Worm (Caenorhabditis elegans) whole organism, mixed stage, embryonic: ENCODE results near the gene F26F12.5.

Source experiments
- M03D4.4 ChIP-seq: sonication (generic microtip); optimal IDR thresholded peaks from 2 replicates; lab custom pipeline; 2017; ENCODE audit warnings: mild to moderate bottlenecking, missing genetic modification characterization, missing compliant biosample characterization
- bed-3 ChIP-seq: fragments of 200-800 bp; sonication (Bioruptor generic); optimal IDR thresholded peaks from 3 replicates; lab custom pipeline; 2018; ENCODE audit warnings: mild to moderate bottlenecking, missing genetic modification characterization, moderate library complexity, missing compliant biosample characterization
- blmp-1 ChIP-seq: fragments of 150-350 bp; optimal IDR thresholded peaks from 2 replicates; lab custom pipeline; 2014; ENCODE audit warnings: missing biosample characterization, missing genetic modification characterization
- ceh-39 ChIP-seq: fragments of 150-350 bp; optimal IDR thresholded peaks from 2 replicates; lab custom pipeline; 2014; ENCODE audit warnings: missing biosample characterization, missing genetic modification characterization
- ceh-43 ChIP-seq: fragments of 200-800 bp; sonication (Bioruptor generic); optimal IDR thresholded peaks from 2 replicates; lab custom pipeline; 2018; ENCODE audit warnings: mild to moderate bottlenecking, missing genetic modification characterization, moderate library complexity, missing compliant biosample characterization
- ces-1 ChIP-seq: fragments of 150-350 bp; optimal IDR thresholded peaks from 2 replicates; lab custom pipeline; 2014; ENCODE audit warnings: missing biosample characterization, missing genetic modification reagents, missing genetic modification characterization
- cnd-1 ChIP-seq: fragments of 200-800 bp; sonication (Bioruptor generic); optimal IDR thresholded peaks from 2 replicates; lab custom pipeline; 2018; ENCODE audit warnings: mild to moderate bottlenecking, missing genetic modification characterization, missing compliant biosample characterization
- elt-3 ChIP-seq: fragments of 150-350 bp; optimal IDR thresholded peaks from 2 replicates; lab custom pipeline; 2014; ENCODE audit warnings: missing biosample characterization, missing genetic modification characterization
- flh-1 ChIP-seq: fragments of 200-800 bp; sonication (Bioruptor generic); optimal IDR thresholded peaks from 2 replicates; lab custom pipeline; 2018; ENCODE audit warnings: mild to moderate bottlenecking, missing genetic modification characterization, moderate library complexity, missing compliant biosample characterization
- ham-2 ChIP-seq: fragments of 200-800 bp; sonication (Bioruptor generic); optimal IDR thresholded peaks from 2 replicates; lab custom pipeline; 2018; ENCODE audit warnings: mild to moderate bottlenecking, missing genetic modification characterization, missing compliant biosample characterization
- hlh-1 ChIP-seq: fragments of 150-350 bp; optimal IDR thresholded peaks from 2 replicates; lab custom pipeline; 2014; ENCODE audit warnings: missing biosample characterization, missing genetic modification reagents, missing genetic modification characterization
- lin-13 ChIP-seq: fragments of 150-350 bp; optimal IDR thresholded peaks from 2 replicates; lab custom pipeline; 2014; ENCODE audit warnings: missing biosample characterization, missing genetic modification characterization
- lin-32 ChIP-seq: fragments of 200-800 bp; sonication (Bioruptor generic); optimal IDR thresholded peaks from 2 replicates; lab custom pipeline; 2018; ENCODE audit warnings: mild to moderate bottlenecking, missing genetic modification characterization, missing compliant biosample characterization
- lsy-2 ChIP-seq: fragments of 150-350 bp; optimal IDR thresholded peaks from 2 replicates; lab custom pipeline; 2014; ENCODE audit warnings: missing biosample characterization, missing genetic modification characterization
- mab-5 ChIP-seq: fragments of 150-350 bp; optimal IDR thresholded peaks from 2 replicates; lab custom pipeline; 2014; ENCODE audit warnings: missing biosample characterization, missing genetic modification characterization
- mep-1 ChIP-seq: fragments of 150-350 bp; optimal IDR thresholded peaks from 2 replicates; lab custom pipeline; 2017; ENCODE audit warnings: missing biosample characterization, missing genetic modification reagents, missing genetic modification characterization, inconsistent platforms
- mls-2 ChIP-seq: sonication (generic microtip); optimal IDR thresholded peaks from 2 replicates; lab custom pipeline; 2016; ENCODE audit warnings: mild to moderate bottlenecking, missing genetic modification characterization, moderate library complexity, missing compliant biosample characterization
- nhr-12 ChIP-seq: fragments of 150-350 bp; optimal IDR thresholded peaks from 2 replicates; lab custom pipeline; 2014; ENCODE audit warnings: missing biosample characterization, missing genetic modification characterization
- nhr-2 ChIP-seq: fragments of 150-350 bp; optimal IDR thresholded peaks from 2 replicates; lab custom pipeline; 2014; ENCODE audit warnings: missing biosample characterization, missing genetic modification characterization
- nhr-237 ChIP-seq: fragments of 150-350 bp; optimal IDR thresholded peaks from 2 replicates; lab custom pipeline; 2014; ENCODE audit warnings: missing biosample characterization, missing genetic modification characterization
- nhr-28 ChIP-seq: fragments of 150-350 bp; optimal IDR thresholded peaks from 2 replicates; lab custom pipeline; 2014; ENCODE audit warnings: missing biosample characterization, missing genetic modification characterization
- nhr-76 ChIP-seq: sonication (generic microtip); optimal IDR thresholded peaks from 2 replicates; lab custom pipeline; 2017; ENCODE audit warnings: missing biosample characterization, missing genetic modification characterization
- pha-4 ChIP-seq: fragments of 150-350 bp; optimal IDR thresholded peaks from 2 replicates; lab custom pipeline; 2018; ENCODE audit warnings: missing biosample characterization, missing genetic modification reagents, missing genetic modification characterization
- sem-2 ChIP-seq: fragments of 200-800 bp; sonication (Bioruptor generic); optimal IDR thresholded peaks from 2 replicates; lab custom pipeline; 2018; ENCODE audit warnings: mild to moderate bottlenecking, missing genetic modification characterization, missing compliant biosample characterization
- sptf-1 ChIP-seq: sonication (generic microtip); optimal IDR thresholded peaks from 2 replicates; lab custom pipeline; 2017; ENCODE audit warnings: mild to moderate bottlenecking, missing genetic modification characterization, moderate library complexity, missing compliant biosample characterization
- unc-39 ChIP-seq: fragments of 150-350 bp; optimal IDR thresholded peaks from 2 replicates; lab custom pipeline; 2014; ENCODE audit warnings: missing biosample characterization, missing genetic modification characterization
- unc-62 ChIP-seq: fragments of 150-350 bp; optimal IDR thresholded peaks from 2 replicates; lab custom pipeline; 2014; ENCODE audit warnings: missing biosample characterization, missing genetic modification reagents, missing genetic modification characterization
- zip-8 ChIP-seq: fragments of 150-350 bp; optimal IDR thresholded peaks from 2 replicates; lab custom pipeline; 2014; ENCODE audit warnings: missing biosample characterization, missing genetic modification characterization
- ztf-11 ChIP-seq: fragments of 150-350 bp; optimal IDR thresholded peaks from 2 replicates; lab custom pipeline; 2014; ENCODE audit warnings: missing biosample characterization, missing genetic modification characterization

Gene F26F12.5

ce11 chrV:5871759-5872158 lies 6.8 kb upstream of the F26F12.5 start, which contains the start of gene C02G6.2:
Gene C02G6.2, plus strand, starts transcription at chrV:5872059.
- TF ChIP-seq flh-1 (GFP tag; lab: Kevin White, UChicago): no peak
- TF ChIP-seq mep-1: no peak
- TF ChIP-seq sptf-1 (tag; lab: Kevin White, UChicago): no peak
- TF ChIP-seq lin-13 (tag; lab: Kevin White, UChicago): no peak
- no peak for TF ChIP-seq nhr-76 (tag; lab: Kevin White, UChicago)

- TF ChIP-seq pha-4: no peak
- TF ChIP-seq mep-1: no peak
- TF ChIP-seq, all 35 proteins: peak for 0
These were observed 4.2 kb upstream of the F26F12.5 start, which contains the start of gene F26F12.4 for ce11 chrV:5869227-5869626. Gene F26F12.4, minus strand, starts transcription at chrV:5869327.

DNA sequence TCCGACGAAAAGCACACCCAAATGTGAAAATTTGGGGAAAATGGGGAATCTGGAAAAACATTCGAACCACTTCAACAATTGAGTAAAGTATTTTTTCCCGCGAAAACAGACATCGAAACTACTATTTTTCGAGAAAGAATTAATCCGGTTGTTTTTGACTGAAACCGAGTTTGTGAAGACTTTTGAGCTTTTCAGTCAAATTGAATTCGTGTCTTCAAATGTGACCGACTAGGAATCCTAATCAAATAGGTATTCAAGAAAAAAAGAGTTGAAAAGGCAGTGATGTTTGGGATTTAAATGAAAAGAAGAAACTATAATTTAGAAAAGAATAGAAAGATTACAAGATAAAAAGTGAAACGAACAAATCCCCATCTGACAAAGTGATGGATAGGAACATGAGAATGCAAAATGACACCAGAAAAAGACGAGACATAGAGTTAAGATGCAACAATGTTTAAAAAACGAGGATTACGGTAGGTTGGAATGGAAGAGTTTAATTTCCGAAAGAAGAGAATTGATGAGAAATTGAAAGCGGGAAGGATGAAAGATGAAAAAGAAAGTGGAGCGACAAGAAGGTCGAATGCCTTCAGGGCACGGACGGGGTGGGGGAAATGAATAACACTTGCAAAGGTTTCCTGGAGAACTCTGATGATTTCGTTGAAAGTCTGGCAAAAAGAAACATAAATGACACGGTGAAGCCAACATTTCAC lies 2.4 kb downstream of the F26F12.5 start, which contains the start of gene F26F12.8:
TSS of gene F26F12.8 (minus strand) at position 51 of the 710 bp plus-strand sequence.
- no peak for TF ChIP-seq ceh-39 (tag; lab: Kevin White, UChicago)
- no peak for TF ChIP-seq bed-3 (GFP tag; lab: Kevin White, UChicago)
- TF ChIP-seq blmp-1 (tag; lab: Kevin White, UChicago): no peak
- no peak for TF ChIP-seq mls-2 (tag; lab: Kevin White, UChicago)
- TF ChIP-seq cnd-1 (tag; lab: Kevin White, UChicago): no peak
- no peak for TF ChIP-seq M03D4.4
- no peak for TF ChIP-seq nhr-76 (tag; lab: Kevin White, UChicago)
- no peak for TF ChIP-seq nhr-2 (tag; lab: Kevin White, UChicago)
- no peak for TF ChIP-seq hlh-1
- no peak for TF ChIP-seq nhr-237
- TF ChIP-seq ceh-43 (GFP tag; lab: Kevin White, UChicago): no peak
- TF ChIP-seq nhr-12 (tag; lab: Kevin White, UChicago): no peak
- no peak for TF ChIP-seq mab-5
- TF ChIP-seq ham-2 (GFP tag; lab: Kevin White, UChicago): no peak
- TF ChIP-seq ztf-11 (tag; lab: Kevin White, UChicago): no peak
- no peak for TF ChIP-seq elt-3 (tag; lab: Kevin White, UChicago)
- no peak for TF ChIP-seq unc-39

DNA sequence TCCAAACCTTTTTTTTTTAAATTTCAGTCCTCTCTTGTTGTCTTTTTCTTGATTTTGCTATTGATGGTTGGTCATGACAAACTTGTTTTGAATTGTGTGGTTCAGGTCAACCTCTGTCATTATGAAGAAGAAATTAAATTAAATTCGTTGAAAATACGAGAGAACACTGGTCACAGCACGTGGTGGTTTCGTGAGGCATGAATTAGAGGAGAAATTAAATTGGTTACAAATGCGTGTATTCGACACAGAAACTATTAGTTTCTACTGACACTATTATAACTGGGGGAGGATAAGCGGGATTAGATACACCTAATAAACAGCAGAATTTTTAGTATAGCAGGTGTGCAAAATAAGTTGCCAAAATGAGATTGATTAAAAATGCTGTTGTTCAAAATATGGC lies 12.9 kb downstream of the F26F12.5 start:
- peak; percentile 87 for TF ChIP-seq ces-1 (GFP tag; lab: Kevin White, UChicago)
- TF ChIP-seq ceh-39 (tag; lab: Kevin White, UChicago): no peak

DNA sequence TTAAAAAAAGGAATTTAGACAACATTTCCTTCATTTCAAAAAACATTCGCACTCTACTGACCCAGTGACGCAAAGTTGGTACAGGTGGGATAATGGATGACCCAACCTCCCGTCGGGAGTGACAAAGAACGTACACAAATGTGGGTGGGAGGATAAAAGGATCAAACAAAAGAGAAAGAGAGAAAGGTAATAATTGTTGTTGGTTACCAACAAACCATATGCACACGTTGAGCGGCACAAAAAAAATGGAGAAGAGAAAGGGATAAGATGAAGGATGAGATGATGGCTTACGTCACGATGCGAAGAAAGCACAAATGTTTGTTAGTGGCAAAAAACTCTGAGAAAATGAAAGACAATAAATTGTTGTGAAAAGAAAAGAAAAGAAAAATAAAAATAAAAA lies 13.4 kb downstream of the F26F12.5 start:
- TF ChIP-seq nhr-28 (tag; lab: Kevin White, UChicago) (no peak), unc-62 (GFP tag; lab: Kevin White, UChicago) (no peak), lsy-2 (tag; lab: Kevin White, UChicago) (no peak), ham-2 (GFP tag; lab: Kevin White, UChicago) (no peak), elt-3 (tag; lab: Kevin White, UChicago) (no peak), nhr-2 (tag; lab: Kevin White, UChicago) (peak; percentile 84), hlh-1 (no peak), sem-2 (GFP tag; lab: Kevin White, UChicago) (no peak), zip-8 (tag; lab: Kevin White, UChicago) (peak; percentile 40), lin-13 (tag; lab: Kevin White, UChicago) (no peak), nhr-76 (tag; lab: Kevin White, UChicago) (no peak), mep-1 (no peak), M03D4.4 (no peak)

DNA sequence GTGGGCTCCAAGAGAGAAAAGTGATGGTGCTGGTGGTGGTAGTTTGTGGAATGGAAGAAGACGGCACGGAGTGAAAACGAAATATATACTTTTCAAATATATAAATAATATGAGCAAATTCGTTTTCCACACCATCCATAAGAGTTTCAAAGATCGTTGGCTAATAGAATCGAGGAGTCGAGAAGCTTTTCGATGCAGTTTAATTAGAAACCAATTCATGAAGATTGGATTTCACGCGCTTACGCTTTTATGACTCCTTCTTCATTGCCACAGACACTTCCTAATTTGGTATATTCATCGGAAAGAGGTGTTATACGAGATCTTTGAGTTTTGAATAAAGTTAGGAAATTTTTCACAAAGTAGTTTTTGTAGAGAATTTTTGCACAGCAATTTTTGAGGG lies 14.3 kb downstream of the F26F12.5 start:
- TF ChIP-seq sptf-1 (tag; lab: Kevin White, UChicago) (no peak), mls-2 (tag; lab: Kevin White, UChicago) (peak; percentile 42), lin-32 (GFP tag; lab: Kevin White, UChicago) (peak; percentile 19), ces-1 (GFP tag; lab: Kevin White, UChicago) (peak; percentile 68)
